Worm (Caenorhabditis elegans): ENCODE results near the gene srv-27.

DNA sequence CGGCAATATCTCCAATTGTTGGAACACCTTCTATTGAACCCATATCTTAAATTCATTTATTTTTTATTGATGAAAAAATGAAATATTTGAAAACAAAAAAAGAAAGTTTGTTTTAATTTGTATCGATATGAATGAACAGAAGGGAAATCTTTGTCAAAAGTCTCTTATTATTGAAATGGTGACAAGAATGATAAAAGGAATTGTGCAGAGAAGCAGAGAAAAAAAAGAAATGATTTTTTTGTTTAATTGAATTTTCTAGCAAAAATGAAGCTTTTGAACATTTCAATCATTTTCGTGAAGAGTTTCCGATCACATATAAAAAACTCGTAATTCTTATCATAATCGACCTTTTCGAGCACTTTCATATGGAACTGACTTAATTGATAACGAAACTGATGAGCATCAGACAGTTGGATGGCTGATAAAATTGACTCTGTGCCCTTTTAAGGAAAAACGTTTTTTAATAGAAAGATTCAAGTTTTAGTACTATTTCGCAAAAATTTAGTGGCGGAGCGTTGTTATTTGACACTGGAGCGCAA lies 22.4 kb downstream of the srv-27 start, which contains the start of the genes aat-4 and T13A10.1:
- no peak for TF ChIP-seq F13H6.1 (tag; optimal IDR thresholded peaks at IDR 0.05)
- TF ChIP-seq nhr-237 (tag; optimal IDR thresholded peaks at IDR 0.05), result no peak
